Worm (Caenorhabditis elegans) whole organism, L4 larva: Measurements from ENCODE around the gene lury-1.

Experiments used
- F37D6.2 ChIP-seq: sonication (generic microtip); optimal IDR thresholded peaks from 2 replicates; lab custom pipeline; 2016; ENCODE audit warnings: mild to moderate bottlenecking, missing genetic modification characterization, missing compliant biosample characterization
- R02D3.7 ChIP-seq: fragments of 150-350 bp; sonication (generic microtip); optimal IDR thresholded peaks from 3 replicates; lab custom pipeline; 2014; ENCODE audit warnings: missing biosample characterization, missing genetic modification characterization
- Y48G9A.11 ChIP-seq: fragments of 200-800 bp; sonication (Bioruptor generic); IDR thresholded peaks from 2 replicates; pipeline ENCODE4 v1.3.6; 2022; ENCODE audit warnings: missing genetic modification reagents, missing genetic modification characterization, missing compliant biosample characterization
- ama-1 ChIP-seq: fragments of 150-350 bp; optimal IDR thresholded peaks from 2 replicates; lab custom pipeline; 2014; ENCODE audit warnings: inconsistent platforms, mixed read lengths
- duxl-1 ChIP-seq: sonication (generic microtip); optimal IDR thresholded peaks from 2 replicates; lab custom pipeline; 2016; ENCODE audit warnings: mild to moderate bottlenecking, missing genetic modification characterization, moderate library complexity, missing compliant biosample characterization; ENCODE audit not compliant: poor library complexity
- egl-27 ChIP-seq: sonication (generic microtip); optimal IDR thresholded peaks from 3 replicates; lab custom pipeline; 2017; ENCODE audit warnings: missing biosample characterization, missing genetic modification reagents, missing genetic modification characterization
- fos-1 ChIP-seq: fragments of 150-350 bp; optimal IDR thresholded peaks from 2 replicates; lab custom pipeline; 2014; ENCODE audit warnings: missing biosample characterization, missing genetic modification characterization
- hlh-30 ChIP-seq: sonication (generic microtip); optimal IDR thresholded peaks from 2 replicates; lab custom pipeline; 2017; ENCODE audit warnings: antibody characterized with exemption, mild to moderate bottlenecking, missing genetic modification characterization, missing compliant biosample characterization; ENCODE audit not compliant: insufficient read depth
- pqm-1 ChIP-seq: sonication (generic microtip); optimal IDR thresholded peaks from 2 replicates; lab custom pipeline; 2017; ENCODE audit warnings: missing biosample characterization, missing genetic modification characterization
- skn-1 ChIP-seq: fragments of 150-350 bp; optimal IDR thresholded peaks from 2 replicates; lab custom pipeline; 2014; ENCODE audit warnings: missing biosample characterization, missing genetic modification characterization
- snpc-4 ChIP-seq: fragments of 150-350 bp; optimal IDR thresholded peaks from 2 replicates; lab custom pipeline; 2014; ENCODE audit warnings: missing biosample characterization, missing genetic modification characterization
- unc-130 ChIP-seq: sonication (generic microtip); optimal IDR thresholded peaks from 2 replicates; lab custom pipeline; 2016; ENCODE audit warnings: missing genetic modification reagents, missing genetic modification characterization, missing compliant biosample characterization
- unc-62 ChIP-seq, 3 experiments: fragments of 150-350 bp in 1 of 3; sonication (generic microtip); optimal IDR thresholded peaks in 2 of 3; peaks in 1 of 3; 1 replicate in 1 of 3; 2 replicates in 2 of 3; lab custom pipeline; 2014 to 2017; ENCODE audit warnings: missing biosample characterization in 3 of 3, missing genetic modification characterization in 3 of 3, missing genetic modification reagents in 3 of 3, missing genotype in 1 of 3

DNA sequence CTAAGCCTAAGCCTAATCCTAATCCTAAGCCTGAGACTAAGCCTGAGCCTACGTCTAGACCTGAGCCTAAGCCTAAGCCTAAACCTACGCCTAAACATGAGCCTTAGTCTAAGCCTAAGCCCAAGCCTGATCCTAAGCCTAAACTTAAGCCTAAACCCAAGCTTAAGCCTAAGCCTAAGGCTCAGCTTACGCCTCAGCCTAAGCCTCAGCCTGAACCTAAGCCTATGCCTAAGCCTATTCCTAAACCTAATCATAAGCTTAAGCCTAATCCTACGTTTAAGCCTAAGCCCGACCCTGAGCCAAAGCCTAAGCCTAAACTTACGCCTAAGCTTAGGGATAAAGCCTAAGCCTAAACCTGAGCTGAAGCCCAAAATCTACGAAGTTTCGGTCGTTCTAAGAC is 44.0 kb downstream of the lury-1 start:
- TF ChIP-seq unc-62 (GFP tag; optimal IDR thresholded peaks at IDR 0.05 in 1 of 2; lab: Kevin White, UChicago) (peak in 1 of 2 experiments; percentile 27), unc-62 (tag; optimal IDR thresholded peaks at IDR 0.05; lab: Kevin White, UChicago) (no peak), Y48G9A.11 (GFP tag; lab: Robert Waterston, UW) (no peak), hlh-30 (tag; lab: Kevin White, UChicago) (no peak), R02D3.7 (tag; lab: Kevin White, UChicago) (no peak), snpc-4 (no peak), duxl-1 (tag; lab: Kevin White, UChicago) (no peak), ama-1 (lab: Kevin White, UChicago) (no peak), fos-1 (tag; lab: Kevin White, UChicago) (no peak), pqm-1 (tag; lab: Kevin White, UChicago) (no peak), egl-27 (no peak), unc-130 (GFP tag; lab: Kevin White, UChicago) (no peak), skn-1 (tag; lab: Kevin White, UChicago) (no peak), F37D6.2 (tag; lab: Kevin White, UChicago) (no peak)
